Worm (Caenorhabditis elegans): Measurements from ENCODE around the gene hpo-25.

hpo-25 gene

ce11 chrII:2341515-2341914 is 27.5 kb upstream of the hpo-25 start, which contains the start of gene enri-1:
Gene enri-1 (minus strand): TSS chrII:2341615.
- TF ChIP-seq ref-1 (GFP tag; conservative IDR thresholded peaks at IDR 0.05) (no peak), med-1 (GFP tag; optimal IDR thresholded peaks at IDR 0.05; ENCODE audit: insufficient read depth) (no peak), tab-1 (GFP tag; IDR thresholded peaks at IDR 0.05) (no peak), ztf-23 (GFP tag; IDR thresholded peaks at IDR 0.05) (no peak), cog-1 (tag; optimal IDR thresholded peaks at IDR 0.05) (no peak), T22C8.4 (GFP tag; IDR thresholded peaks at IDR 0.05) (no peak), ztf-29 (GFP tag; IDR thresholded peaks at IDR 0.05) (no peak), flt-1 (GFP tag; IDR thresholded peaks at IDR 0.05) (no peak), klf-2 (GFP tag; conservative IDR thresholded peaks at IDR 0.05) (no peak)

- TF ChIP-seq med-1 (GFP tag; optimal IDR thresholded peaks at IDR 0.05; ENCODE audit: insufficient read depth), result no peak
- TF ChIP-seq ref-1 (GFP tag; conservative IDR thresholded peaks at IDR 0.05), result no peak
- TF ChIP-seq tab-1 (GFP tag; IDR thresholded peaks at IDR 0.05), result no peak
- TF ChIP-seq flt-1 (GFP tag; IDR thresholded peaks at IDR 0.05), result no peak
- no peak for TF ChIP-seq ztf-29 (GFP tag; IDR thresholded peaks at IDR 0.05)
- TF ChIP-seq T22C8.4 (GFP tag; IDR thresholded peaks at IDR 0.05), result no peak
- TF ChIP-seq cog-1 (tag; optimal IDR thresholded peaks at IDR 0.05), result no peak
- TF ChIP-seq ztf-23 (GFP tag; IDR thresholded peaks at IDR 0.05), result no peak
- TF ChIP-seq klf-2 (GFP tag; conservative IDR thresholded peaks at IDR 0.05), result no peak
These were observed 27.0 kb upstream of the hpo-25 start, which contains the start of gene F43C11.6 for ce11 chrII:2342004-2342479. Gene F43C11.6 (plus strand): TSS chrII:2342429.

- TF ChIP-seq flt-1 (GFP tag; IDR thresholded peaks at IDR 0.05) (no peak), T22C8.4 (GFP tag; IDR thresholded peaks at IDR 0.05) (no peak), ref-1 (GFP tag; conservative IDR thresholded peaks at IDR 0.05) (no peak), cog-1 (tag; optimal IDR thresholded peaks at IDR 0.05) (no peak), med-1 (GFP tag; optimal IDR thresholded peaks at IDR 0.05; ENCODE audit: insufficient read depth) (no peak), klf-2 (GFP tag; conservative IDR thresholded peaks at IDR 0.05) (no peak), ztf-23 (GFP tag; IDR thresholded peaks at IDR 0.05) (no peak), tab-1 (GFP tag; IDR thresholded peaks at IDR 0.05) (no peak), ztf-29 (GFP tag; IDR thresholded peaks at IDR 0.05) (no peak)
These were observed 22.4 kb upstream of the hpo-25 start, which contains the start of gene F43C11.4 for ce11 chrII:2346672-2347071. Gene F43C11.4 (plus strand): TSS chrII:2346972.

- no peak for TF ChIP-seq T22C8.4 (GFP tag; IDR thresholded peaks at IDR 0.05)
- TF ChIP-seq ztf-29 (GFP tag; IDR thresholded peaks at IDR 0.05), result no peak
- TF ChIP-seq med-1 (GFP tag; optimal IDR thresholded peaks at IDR 0.05; ENCODE audit: insufficient read depth), result no peak
- TF ChIP-seq ztf-23 (GFP tag; IDR thresholded peaks at IDR 0.05), result no peak
- no peak for TF ChIP-seq flt-1 (GFP tag; IDR thresholded peaks at IDR 0.05)
- TF ChIP-seq klf-2 (GFP tag; conservative IDR thresholded peaks at IDR 0.05), result no peak
- TF ChIP-seq ref-1 (GFP tag; conservative IDR thresholded peaks at IDR 0.05), result no peak
- no peak for TF ChIP-seq tab-1 (GFP tag; IDR thresholded peaks at IDR 0.05)
- TF ChIP-seq cog-1 (tag; optimal IDR thresholded peaks at IDR 0.05), result no peak
These were observed 16.5 kb upstream of the hpo-25 start, which contains the start of gene F43C11.10 for ce11 chrII:2352546-2352945. Gene F43C11.10 (minus strand): TSS chrII:2352646.

- TF ChIP-seq tab-1 (GFP tag; IDR thresholded peaks at IDR 0.05), result no peak
- TF ChIP-seq klf-2 (GFP tag; conservative IDR thresholded peaks at IDR 0.05), result no peak
- no peak for TF ChIP-seq med-1 (GFP tag; optimal IDR thresholded peaks at IDR 0.05; ENCODE audit: insufficient read depth)
- TF ChIP-seq ztf-23 (GFP tag; IDR thresholded peaks at IDR 0.05), result no peak
- TF ChIP-seq cog-1 (tag; optimal IDR thresholded peaks at IDR 0.05), result no peak
- no peak for TF ChIP-seq ref-1 (GFP tag; conservative IDR thresholded peaks at IDR 0.05)
- no peak for TF ChIP-seq T22C8.4 (GFP tag; IDR thresholded peaks at IDR 0.05)
- TF ChIP-seq flt-1 (GFP tag; IDR thresholded peaks at IDR 0.05), result no peak
These were observed 16.0 kb upstream of the hpo-25 start, which contains the start of gene F43C11.3 for ce11 chrII:2353012-2353411. Gene F43C11.3 (plus strand): TSS chrII:2353312.

DNA sequence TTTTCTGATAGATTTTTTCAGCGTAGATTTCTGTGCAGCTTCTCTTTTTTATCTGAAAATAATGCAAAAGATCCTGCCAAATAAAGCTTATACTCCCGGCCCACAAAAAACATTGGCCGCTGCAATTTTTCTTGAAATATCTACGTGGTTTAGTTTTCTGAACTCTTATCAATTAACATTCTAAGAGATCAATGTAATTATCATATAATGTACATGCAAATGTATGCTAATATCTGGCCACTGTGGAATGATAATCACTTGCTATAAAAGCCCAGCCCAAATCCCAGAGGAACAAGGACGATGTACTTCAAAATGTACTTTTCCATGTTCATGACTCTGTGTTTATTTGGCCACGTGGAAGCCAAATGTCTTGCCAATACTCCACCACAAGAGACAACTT is 14.6 kb upstream of the hpo-25 start, which contains the start of gene F43C11.2:
F43C11.2 (plus strand) TSS at position 301 of the 400 bp plus-strand sequence.
- TF ChIP-seq T22C8.4 (GFP tag; IDR thresholded peaks at IDR 0.05) (no peak), ztf-23 (GFP tag; IDR thresholded peaks at IDR 0.05) (no peak), klf-2 (GFP tag; conservative IDR thresholded peaks at IDR 0.05) (no peak), ztf-29 (GFP tag; IDR thresholded peaks at IDR 0.05) (no peak), flt-1 (GFP tag; IDR thresholded peaks at IDR 0.05) (no peak), ref-1 (GFP tag; conservative IDR thresholded peaks at IDR 0.05) (no peak), tab-1 (GFP tag; IDR thresholded peaks at IDR 0.05) (no peak), med-1 (GFP tag; optimal IDR thresholded peaks at IDR 0.05; ENCODE audit: insufficient read depth) (no peak), cog-1 (tag; optimal IDR thresholded peaks at IDR 0.05) (no peak)

ce11 chrII:2356795-2357194 is 12.3 kb upstream of the hpo-25 start, which contains the start of gene F43C11.1:
Gene F43C11.1 (plus strand): TSS chrII:2357095.
- TF ChIP-seq ztf-23 (GFP tag; IDR thresholded peaks at IDR 0.05), result no peak
- TF ChIP-seq klf-2 (GFP tag; conservative IDR thresholded peaks at IDR 0.05), result no peak

- TF ChIP-seq ref-1 (GFP tag; conservative IDR thresholded peaks at IDR 0.05) (no peak), ztf-23 (GFP tag; IDR thresholded peaks at IDR 0.05) (no peak), cog-1 (tag; optimal IDR thresholded peaks at IDR 0.05) (no peak), med-1 (GFP tag; optimal IDR thresholded peaks at IDR 0.05; ENCODE audit: insufficient read depth) (no peak), klf-2 (GFP tag; conservative IDR thresholded peaks at IDR 0.05) (no peak), T22C8.4 (GFP tag; IDR thresholded peaks at IDR 0.05) (no peak), flt-1 (GFP tag; IDR thresholded peaks at IDR 0.05) (no peak), ztf-29 (GFP tag; IDR thresholded peaks at IDR 0.05) (no peak), tab-1 (GFP tag; IDR thresholded peaks at IDR 0.05) (no peak)
These were observed 9.1 kb upstream of the hpo-25 start, which contains the start of gene F43C11.16 for ce11 chrII:2359965-2360364. Gene F43C11.16 (minus strand): TSS chrII:2360065.

DNA sequence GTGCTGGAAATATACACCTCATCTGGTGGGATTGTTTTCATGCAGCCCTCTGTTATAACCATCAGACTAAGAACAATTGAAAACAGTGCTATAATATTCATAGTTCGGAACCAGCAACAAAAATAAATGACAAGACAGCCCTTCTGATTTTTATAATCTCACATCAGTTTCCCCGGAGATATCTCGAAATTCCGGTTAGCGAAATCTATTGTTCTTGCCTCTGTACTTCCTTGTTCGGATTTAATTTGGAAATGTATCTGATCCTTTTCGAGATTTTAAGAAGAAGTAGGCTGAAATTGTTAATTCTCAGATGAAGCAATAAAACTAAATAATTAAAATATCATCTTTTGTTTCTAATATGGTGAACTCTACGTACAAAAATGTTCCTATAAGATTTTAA is 5.4 kb upstream of the hpo-25 start, which contains the start of gene F43C11.11:
F43C11.11 (minus strand) TSS at position 101 of the 400 bp plus-strand sequence.
- TF ChIP-seq T22C8.4 (GFP tag; IDR thresholded peaks at IDR 0.05) (no peak), ref-1 (GFP tag; conservative IDR thresholded peaks at IDR 0.05) (no peak), ztf-29 (GFP tag; IDR thresholded peaks at IDR 0.05) (no peak), med-1 (GFP tag; optimal IDR thresholded peaks at IDR 0.05; ENCODE audit: insufficient read depth) (no peak), flt-1 (GFP tag; IDR thresholded peaks at IDR 0.05) (no peak), ztf-23 (GFP tag; IDR thresholded peaks at IDR 0.05) (no peak), tab-1 (GFP tag; IDR thresholded peaks at IDR 0.05) (no peak), cog-1 (tag; optimal IDR thresholded peaks at IDR 0.05) (no peak), klf-2 (GFP tag; conservative IDR thresholded peaks at IDR 0.05) (no peak)

Data from whole organism, midembryonic.